Fruit fly (Drosophila melanogaster): Measurements from ENCODE around the gene Arl8.

- TF ChIP-seq CG11294 (GFP tag; IDR thresholded peaks at IDR 0.05) (peak; percentile 72), Lpt (GFP tag; optimal IDR thresholded peaks at IDR 0.05) (peak; percentile 75), esn (GFP tag; optimal IDR thresholded peaks at IDR 0.05) (peak; percentile 92), CG9139 (GFP tag; optimal IDR thresholded peaks at IDR 0.05) (peak; percentile 75)
Observed at dm6 chr3R:8112880-8113832, 13.2 kb upstream of the Arl8 start.
